Worm (Caenorhabditis elegans): ENCODE measurements around the gene F46E10.2.

The F46E10.2 gene

ce11 chrV:6520385-6521080 is at the start of gene F46E10.2, which contains the start of gene F46E10.18:
TSS of gene F46E10.2 (plus strand) at chrV:6520435.
TSS of gene F46E10.18 (plus strand) at chrV:6521030.
- TF ChIP-seq tbx-7 (tag; optimal IDR thresholded peaks at IDR 0.05) (no peak), K09A11.1 (tag; optimal IDR thresholded peaks at IDR 0.05; ENCODE audit: insufficient read depth) (no peak), ceh-9 (tag; optimal IDR thresholded peaks at IDR 0.05) (no peak), nhr-11 (tag; optimal IDR thresholded peaks at IDR 0.05) (no peak), ztf-16 (tag; optimal IDR thresholded peaks at IDR 0.05) (no peak), K02D7.2 (tag; optimal IDR thresholded peaks at IDR 0.05) (no peak), pros-1 (tag; optimal IDR thresholded peaks at IDR 0.05) (no peak), pha-2 (tag; optimal IDR thresholded peaks at IDR 0.05) (no peak), zip-5 (tag; optimal IDR thresholded peaks at IDR 0.05) (no peak), npax-4 (tag; optimal IDR thresholded peaks at IDR 0.05) (no peak), ceh-2 (tag; optimal IDR thresholded peaks at IDR 0.05) (no peak), odd-2 (tag; optimal IDR thresholded peaks at IDR 0.05) (no peak), ceh-14 (tag; optimal IDR thresholded peaks at IDR 0.05) (no peak), ceh-22 (tag; optimal IDR thresholded peaks at IDR 0.05) (no peak), ets-4 (tag; optimal IDR thresholded peaks at IDR 0.05) (no peak), pat-9 (tag; optimal IDR thresholded peaks at IDR 0.05) (no peak), nfya-1 (tag; optimal IDR thresholded peaks at IDR 0.05) (no peak)

- TF ChIP-seq C38D4.7 (GFP tag; optimal IDR thresholded peaks at IDR 0.05), result no peak
- TF ChIP-seq sox-4 (tag; optimal IDR thresholded peaks at IDR 0.05), result no peak
- TF ChIP-seq fax-1 (tag; optimal IDR thresholded peaks at IDR 0.05), result no peak
- TF ChIP-seq ceh-30 (tag; optimal IDR thresholded peaks at IDR 0.05), result no peak
- TF ChIP-seq hlh-8 (tag; optimal IDR thresholded peaks at IDR 0.05), result no peak
- no peak for TF ChIP-seq ceh-14 (tag; optimal IDR thresholded peaks at IDR 0.05)
- TF ChIP-seq ceh-6 (GFP tag; optimal IDR thresholded peaks at IDR 0.05), result no peak
- no peak for TF ChIP-seq ama-1 (optimal IDR thresholded peaks at IDR 0.05)
- no peak for TF ChIP-seq unc-42 (tag; optimal IDR thresholded peaks at IDR 0.05)
- no peak for TF ChIP-seq lin-11 (tag; optimal IDR thresholded peaks at IDR 0.05)
- no peak for TF ChIP-seq ceh-24 (tag; optimal IDR thresholded peaks at IDR 0.05)
- TF ChIP-seq dmd-4 (tag; optimal IDR thresholded peaks at IDR 0.05; ENCODE audit: borderline replicate concordance), result no peak
- TF ChIP-seq hlh-15 (tag; optimal IDR thresholded peaks at IDR 0.05), result no peak
Measured at ce11 chrV:6471208-6471607, 49.0 kb upstream of the F46E10.2 start.

ce11 chrV:6476026-6476425 is 44.2 kb upstream of the F46E10.2 start:
- no peak for TF ChIP-seq hlh-30 (tag; optimal IDR thresholded peaks at IDR 0.05; ENCODE audit: insufficient read depth)
- TF ChIP-seq pqm-1 (tag; optimal IDR thresholded peaks at IDR 0.05), result no peak
- no peak for TF ChIP-seq pax-1 (tag; optimal IDR thresholded peaks at IDR 0.05)
- no peak for TF ChIP-seq C08G9.2 (tag; optimal IDR thresholded peaks at IDR 0.05)
- TF ChIP-seq unc-3 (GFP tag; conservative IDR thresholded peaks at IDR 0.05), result no peak
- TF ChIP-seq unc-3 (tag; optimal IDR thresholded peaks at IDR 0.05), result no peak
- TF ChIP-seq ceh-22 (tag; optimal IDR thresholded peaks at IDR 0.05), result no peak
- TF ChIP-seq K02D7.2 (tag; optimal IDR thresholded peaks at IDR 0.05), result no peak
- no peak for TF ChIP-seq ceh-48 (tag; optimal IDR thresholded peaks at IDR 0.05)
- TF ChIP-seq ceh-9 (tag; optimal IDR thresholded peaks at IDR 0.05), result no peak
- no peak for TF ChIP-seq sdc-2 (tag; optimal IDR thresholded peaks at IDR 0.05)
- TF ChIP-seq syd-9 (tag; optimal IDR thresholded peaks at IDR 0.05), result no peak
- TF ChIP-seq hlh-13 (GFP tag; optimal IDR thresholded peaks at IDR 0.05), result no peak
- no peak for TF ChIP-seq pha-2 (tag; optimal IDR thresholded peaks at IDR 0.05)
- no peak for TF ChIP-seq ceh-2 (tag; optimal IDR thresholded peaks at IDR 0.05)
- TF ChIP-seq fax-1 (tag; optimal IDR thresholded peaks at IDR 0.05), result no peak
